Fruit fly (Drosophila melanogaster) whole organism, embryonic: Measurements from ENCODE around the gene Bcat.

Source experiments
- BtbVII ChIP-seq: fragments of 200-800 bp; sonication (Bioruptor generic); optimal IDR thresholded peaks from 3 replicates; lab custom pipeline; 2017; ENCODE audit warnings: missing biosample characterization, mild to moderate bottlenecking, missing genetic modification characterization
- CG10543 ChIP-seq: fragments of 200-800 bp; sonication (Bioruptor generic); optimal IDR thresholded peaks from 3 replicates; lab custom pipeline; 2017; ENCODE audit warnings: missing biosample characterization, mild to moderate bottlenecking, missing genetic modification characterization, moderate library complexity
- CG10654 ChIP-seq: fragments of 200-800 bp; sonication (Bioruptor generic); optimal IDR thresholded peaks from 2 replicates; lab custom pipeline; 2016; ENCODE audit warnings: missing biosample characterization, missing genetic modification characterization
- CG11504 ChIP-seq: fragments of 200-800 bp; sonication (Bioruptor generic); optimal IDR thresholded peaks from 3 replicates; lab custom pipeline; 2019; ENCODE audit warnings: missing biosample characterization, mild to moderate bottlenecking, missing genetic modification characterization, moderate library complexity
- CG11696 ChIP-seq: fragments of 200-800 bp; sonication (Bioruptor generic); IDR thresholded peaks from 2 replicates; pipeline ENCODE4 v1.3.6; 2022; ENCODE audit warnings: missing biosample characterization, missing genetic modification characterization
- CG13123 ChIP-seq: fragments of 200-800 bp; sonication (Bioruptor generic); optimal IDR thresholded peaks from 2 replicates; lab custom pipeline; 2016; ENCODE audit warnings: missing biosample characterization, missing genetic modification characterization
- CG13624 ChIP-seq: fragments of 200-800 bp; sonication (Bioruptor generic); optimal IDR thresholded peaks from 2 replicates; lab custom pipeline; 2016; ENCODE audit warnings: missing biosample characterization, missing genetic modification characterization
- CG14860 ChIP-seq: fragments of 200-800 bp; sonication (Bioruptor generic); IDR thresholded peaks from 3 replicates; pipeline ENCODE4 v1.3.6; 2022; ENCODE audit warnings: missing biosample characterization, missing genetic modification characterization; ENCODE audit not compliant: partially characterized antibody
- CG15479 ChIP-seq: fragments of 200-800 bp; sonication (Bioruptor generic); optimal IDR thresholded peaks from 3 replicates; lab custom pipeline; 2019; ENCODE audit warnings: missing biosample characterization, mild to moderate bottlenecking, missing genetic modification characterization, moderate library complexity
- CG17829 ChIP-seq: fragments of 200-800 bp; optimal IDR thresholded peaks from 2 replicates; lab custom pipeline; 2019; ENCODE audit warnings: missing biosample characterization, mild to moderate bottlenecking, missing genetic modification characterization, moderate library complexity
- CG30020 ChIP-seq: fragments of 200-800 bp; optimal IDR thresholded peaks from 2 replicates; lab custom pipeline; 2019; ENCODE audit warnings: missing biosample characterization, mild to moderate bottlenecking, missing genetic modification characterization, moderate library complexity
- CG34376 ChIP-seq: fragments of 200-800 bp; sonication (Bioruptor generic); optimal IDR thresholded peaks from 2 replicates; lab custom pipeline; 2018; ENCODE audit warnings: missing biosample characterization, mild to moderate bottlenecking, missing genetic modification characterization
- CG3838 ChIP-seq: fragments of 200-800 bp; sonication (Bioruptor generic); optimal IDR thresholded peaks from 3 replicates; lab custom pipeline; 2016; ENCODE audit warnings: missing biosample characterization, missing genetic modification characterization
- CG43689 ChIP-seq: fragments of 200-800 bp; sonication (Bioruptor generic); IDR thresholded peaks from 2 replicates; pipeline ENCODE4 v1.3.6; 2022; ENCODE audit warnings: missing biosample characterization, missing genetic modification characterization
- CG6765 ChIP-seq: fragments of 200-800 bp; sonication (Bioruptor generic); optimal IDR thresholded peaks from 3 replicates; lab custom pipeline; 2017; ENCODE audit warnings: missing biosample characterization, mild to moderate bottlenecking, missing genetic modification characterization
- CG7357 ChIP-seq: fragments of 200-800 bp; sonication (Bioruptor generic); IDR thresholded peaks from 3 replicates; pipeline ENCODE4 v1.3.6; 2022; ENCODE audit warnings: missing biosample characterization, missing genetic modification characterization
- CG8388 ChIP-seq: fragments of 200-800 bp; sonication (Bioruptor generic); optimal IDR thresholded peaks from 2 replicates; lab custom pipeline; 2019; ENCODE audit warnings: missing biosample characterization, mild to moderate bottlenecking, missing genetic modification characterization, moderate library complexity
- CG8765 ChIP-seq: fragments of 200-800 bp; sonication (Bioruptor generic); IDR thresholded peaks from 2 replicates; pipeline ENCODE4 v1.3.6; 2022; ENCODE audit warnings: missing biosample characterization, missing genetic modification characterization
- CHES-1-like ChIP-seq: fragments of 200-800 bp; sonication (Bioruptor generic); optimal IDR thresholded peaks from 2 replicates; lab custom pipeline; 2016; ENCODE audit warnings: missing biosample characterization, missing genetic modification characterization
- CTCF ChIP-seq: fragments of 200-800 bp; sonication (Bioruptor generic); optimal IDR thresholded peaks from 2 replicates; lab custom pipeline; 2017; ENCODE audit warnings: missing biosample characterization, mild to moderate bottlenecking, missing genetic modification characterization, moderate library complexity
- Camta ChIP-seq: fragments of 200-800 bp; sonication (Bioruptor generic); optimal IDR thresholded peaks from 2 replicates; lab custom pipeline; 2016; ENCODE audit warnings: missing biosample characterization, missing genetic modification characterization
- D19B ChIP-seq: fragments of 200-800 bp; sonication (Bioruptor generic); optimal IDR thresholded peaks from 2 replicates; lab custom pipeline; 2017; ENCODE audit warnings: missing biosample characterization, mild to moderate bottlenecking, missing genetic modification characterization
- Gsc ChIP-seq: fragments of 200-800 bp; sonication (Bioruptor generic); IDR thresholded peaks from 2 replicates; pipeline ENCODE4 v1.3.6; 2022; ENCODE audit warnings: missing biosample characterization, missing genetic modification characterization
- H15 ChIP-seq: fragments of 200-800 bp; sonication (Bioruptor generic); IDR thresholded peaks from 3 replicates; pipeline ENCODE4 v1.3.6; 2022; ENCODE audit warnings: missing biosample characterization, missing genetic modification characterization
- HmgZ ChIP-seq: fragments of 200-800 bp; sonication (Bioruptor generic); optimal IDR thresholded peaks from 2 replicates; lab custom pipeline; 2018; ENCODE audit warnings: missing biosample characterization, mild to moderate bottlenecking, missing genetic modification characterization
- Hr51 ChIP-seq, 2 experiments: fragments of 200-800 bp; sonication (Bioruptor generic); optimal IDR thresholded peaks; 2 replicates in 1 of 2; 3 replicates in 1 of 2; lab custom pipeline; 2016 to 2018; ENCODE audit warnings: missing biosample characterization in 2 of 2, missing genetic modification characterization in 2 of 2, mild to moderate bottlenecking in 1 of 2, moderate library complexity in 1 of 2
- Meics ChIP-seq: fragments of 200-800 bp; sonication (Bioruptor generic); optimal IDR thresholded peaks from 2 replicates; lab custom pipeline; 2017; ENCODE audit warnings: missing biosample characterization, mild to moderate bottlenecking, missing genetic modification characterization
- NK7.1 ChIP-seq: fragments of 200-800 bp; sonication (Bioruptor generic); optimal IDR thresholded peaks from 3 replicates; lab custom pipeline; 2016; ENCODE audit warnings: missing biosample characterization, missing genetic modification characterization
- ac ChIP-seq: fragments of 200-800 bp; sonication (Bioruptor generic); optimal IDR thresholded peaks from 3 replicates; lab custom pipeline; 2017; ENCODE audit warnings: missing biosample characterization, mild to moderate bottlenecking, missing genetic modification characterization
- br ChIP-seq: fragments of >200 bp; optimal IDR thresholded peaks from 2 replicates; lab custom pipeline; 2017
- cad ChIP-seq: fragments of >200 bp; optimal IDR thresholded peaks from 2 replicates; lab custom pipeline; 2017; ENCODE audit warnings: missing biosample characterization, missing genetic modification characterization
- cas ChIP-seq: fragments of 200-800 bp; sonication (Bioruptor generic); IDR thresholded peaks from 2 replicates; pipeline ENCODE4 v1.3.6; 2022; ENCODE audit warnings: missing biosample characterization, missing genetic modification characterization
- ci ChIP-seq: fragments of 200-800 bp; sonication (Bioruptor generic); IDR thresholded peaks from 3 replicates; pipeline ENCODE4 v1.3.6; 2022; ENCODE audit warnings: missing biosample characterization, missing genetic modification characterization
- croc ChIP-seq: fragments of 200-800 bp; sonication (Bioruptor generic); conservative IDR thresholded peaks from 3 replicates; pipeline ENCODE4 v1.3.6; 2022; ENCODE audit warnings: missing biosample characterization, missing genetic modification characterization
- dpn ChIP-seq, 2 experiments: fragments of 200-800 bp; sonication (Bioruptor generic); optimal IDR thresholded peaks; 3 replicates each; lab custom pipeline; 2016; ENCODE audit warnings: missing biosample characterization in 2 of 2, missing genetic modification characterization in 2 of 2
- gsb ChIP-seq: fragments of 200-800 bp; sonication (Bioruptor generic); IDR thresholded peaks from 2 replicates; pipeline ENCODE4 v1.3.6; 2022; ENCODE audit warnings: missing biosample characterization, missing genetic modification characterization
- ham ChIP-seq: fragments of 200-800 bp; sonication (Bioruptor generic); IDR thresholded peaks from 2 replicates; pipeline ENCODE4 v1.3.6; 2022; ENCODE audit warnings: missing biosample characterization, missing genetic modification characterization
- her ChIP-seq: fragments of 200-800 bp; sonication (Bioruptor generic); optimal IDR thresholded peaks from 2 replicates; lab custom pipeline; 2016; ENCODE audit warnings: missing biosample characterization, missing genetic modification characterization
- knrl ChIP-seq: fragments of 200-800 bp; sonication (Bioruptor generic); IDR thresholded peaks from 3 replicates; pipeline ENCODE4 v1.3.6; 2022; ENCODE audit warnings: missing biosample characterization, missing genetic modification characterization; ENCODE audit not compliant: partially characterized antibody
- mam ChIP-seq: fragments of 200-800 bp; sonication (Bioruptor generic); optimal IDR thresholded peaks from 3 replicates; lab custom pipeline; 2016; ENCODE audit warnings: missing biosample characterization, missing genetic modification characterization
- nerfin-1 ChIP-seq: fragments of 200-800 bp; sonication (Bioruptor generic); optimal IDR thresholded peaks from 3 replicates; lab custom pipeline; 2019; ENCODE audit warnings: missing biosample characterization, mild to moderate bottlenecking, missing genetic modification characterization, moderate library complexity
- oc ChIP-seq: fragments of 200-800 bp; sonication (Bioruptor generic); optimal IDR thresholded peaks from 2 replicates; lab custom pipeline; 2018; ENCODE audit warnings: missing biosample characterization, mild to moderate bottlenecking, missing genetic modification characterization, moderate library complexity
- pho ChIP-seq: fragments of 200-800 bp; sonication (Bioruptor generic); optimal IDR thresholded peaks from 2 replicates; lab custom pipeline; 2016; ENCODE audit warnings: missing biosample characterization, missing genetic modification characterization
- pzg ChIP-seq: fragments of 200-800 bp; sonication (Bioruptor generic); optimal IDR thresholded peaks from 3 replicates; lab custom pipeline; 2018; ENCODE audit warnings: missing biosample characterization, mild to moderate bottlenecking, missing genetic modification characterization, moderate library complexity
- ro ChIP-seq: fragments of 200-800 bp; sonication (Bioruptor generic); IDR thresholded peaks from 2 replicates; pipeline ENCODE4 v1.3.6; 2022; ENCODE audit warnings: missing biosample characterization, missing genetic modification characterization
- sisA ChIP-seq: fragments of 200-800 bp; sonication (Bioruptor generic); IDR thresholded peaks from 2 replicates; pipeline ENCODE4 v1.3.6; 2022; ENCODE audit warnings: missing biosample characterization, missing genetic modification characterization
- sqz ChIP-seq: fragments of 200-800 bp; sonication (Bioruptor generic); optimal IDR thresholded peaks from 3 replicates; lab custom pipeline; 2018; ENCODE audit warnings: missing biosample characterization, mild to moderate bottlenecking, missing genetic modification characterization
- sug ChIP-seq: fragments of 200-800 bp; optimal IDR thresholded peaks from 2 replicates; lab custom pipeline; 2019; ENCODE audit warnings: missing biosample characterization, mild to moderate bottlenecking, missing genetic modification characterization, moderate library complexity
- trh ChIP-seq: fragments of 200-800 bp; sonication (Bioruptor generic); optimal IDR thresholded peaks from 2 replicates; lab custom pipeline; 2016; ENCODE audit warnings: missing biosample characterization, missing genetic modification characterization
- vvl ChIP-seq: fragments of 200-800 bp; sonication (Bioruptor generic); IDR thresholded peaks from 2 replicates; pipeline ENCODE4 v1.3.6; 2022; ENCODE audit warnings: missing biosample characterization, missing genetic modification characterization
- wdn ChIP-seq: fragments of 200-800 bp; sonication (Bioruptor generic); IDR thresholded peaks from 2 replicates; pipeline ENCODE4 v1.3.6; 2022; ENCODE audit warnings: missing biosample characterization, missing genetic modification characterization

Gene Bcat

DNA sequence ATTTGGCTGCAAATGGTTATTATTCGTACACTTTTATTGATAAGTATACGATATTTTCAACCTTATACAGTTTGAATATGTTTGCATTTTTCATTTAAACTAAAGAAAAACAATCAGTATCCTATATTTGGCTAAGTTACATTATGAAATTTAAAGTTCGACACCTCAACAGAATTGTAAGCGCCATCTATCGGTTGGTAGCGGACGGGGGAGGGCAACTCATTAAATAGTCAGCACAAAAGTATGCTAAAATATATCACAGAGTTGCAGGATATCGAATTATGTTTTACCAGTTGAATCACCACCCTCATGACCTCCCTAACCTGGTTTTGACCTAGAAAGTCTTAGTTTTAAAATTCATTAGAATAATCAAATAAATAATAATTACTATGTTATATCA lies 4.5 kb downstream of the Bcat start (continued):
- TF ChIP-seq mam (GFP tag; lab: Kevin White, UChicago): no peak
- no peak for TF ChIP-seq br (lab: Kevin White, UChicago)
- TF ChIP-seq CG11504 (tag; lab: Kevin White, UChicago): peak; percentile 4
- TF ChIP-seq H15: 0 out of 3 replicates have a peak, but pooled peaks have one; percentile 24
- TF ChIP-seq sug (tag; lab: Kevin White, UChicago): peak; percentile 14
- no peak for TF ChIP-seq CG17829 (tag; lab: Kevin White, UChicago)
- peak; percentile 27; the same call in 1 of the 2 replicates for TF ChIP-seq vvl (GFP tag; lab: Robert Waterston, UW)
- TF ChIP-seq NK7.1 (GFP tag; lab: Kevin White, UChicago): peak; percentile 18
- peak; percentile 13 for TF ChIP-seq Meics
- peak; percentile 9 for TF ChIP-seq CG13624
- TF ChIP-seq CTCF (GFP tag; lab: Kevin White, UChicago): peak; percentile 91
- TF ChIP-seq sqz: no peak
- TF ChIP-seq ci: peak; percentile 42; the same call in 1 of the 3 replicates

DNA sequence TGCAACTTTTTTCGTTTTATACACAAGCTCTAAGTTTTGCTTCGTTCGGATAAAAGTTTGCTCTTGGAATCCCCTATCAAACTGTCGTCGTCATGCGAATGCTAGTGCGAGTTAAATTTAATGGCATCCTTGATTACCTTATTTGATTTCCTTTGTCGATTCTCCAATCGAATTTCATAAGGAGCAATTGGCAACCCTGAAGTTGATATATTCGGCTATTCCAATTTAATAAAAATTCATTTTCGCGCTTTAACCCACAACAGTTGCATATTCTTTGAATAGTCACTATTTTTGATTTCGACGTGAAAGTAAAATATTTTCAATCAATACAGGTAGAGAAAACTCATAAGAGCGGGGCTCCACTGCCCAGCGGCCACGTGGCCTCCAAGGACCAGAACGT lies 6.1 kb downstream of the Bcat start, which contains the start of gene CG12725:
TSS of gene CG12725 (minus strand) at position 101 of the 400 bp plus-strand sequence.
- no peak for TF ChIP-seq trh (GFP tag; lab: Kevin White, UChicago)
- no peak for TF ChIP-seq CG8388 (GFP tag; lab: Kevin White, UChicago)
- no peak for TF ChIP-seq cad (GFP tag; lab: Kevin White, UChicago)
- TF ChIP-seq CG30020 (tag; lab: Kevin White, UChicago): no peak
- TF ChIP-seq CG6765 (GFP tag; lab: Kevin White, UChicago): no peak
- no peak for TF ChIP-seq CG13123
- no peak for TF ChIP-seq oc
- TF ChIP-seq pzg (GFP tag; lab: Kevin White, UChicago): no peak
- TF ChIP-seq ro (GFP tag; lab: Robert Waterston, UW): no peak
- no peak for TF ChIP-seq wdn (GFP tag; lab: Robert Waterston, UW)
- no peak for TF ChIP-seq croc
- TF ChIP-seq CG34376 (GFP tag; lab: Kevin White, UChicago): no peak
- no peak for TF ChIP-seq CG11696 (GFP tag; lab: Robert Waterston, UW)
- no peak for TF ChIP-seq Camta (GFP tag; lab: Kevin White, UChicago)
- no peak for TF ChIP-seq BtbVII (GFP tag; lab: Kevin White, UChicago)
- TF ChIP-seq, all 482 proteins: peak for 0

DNA sequence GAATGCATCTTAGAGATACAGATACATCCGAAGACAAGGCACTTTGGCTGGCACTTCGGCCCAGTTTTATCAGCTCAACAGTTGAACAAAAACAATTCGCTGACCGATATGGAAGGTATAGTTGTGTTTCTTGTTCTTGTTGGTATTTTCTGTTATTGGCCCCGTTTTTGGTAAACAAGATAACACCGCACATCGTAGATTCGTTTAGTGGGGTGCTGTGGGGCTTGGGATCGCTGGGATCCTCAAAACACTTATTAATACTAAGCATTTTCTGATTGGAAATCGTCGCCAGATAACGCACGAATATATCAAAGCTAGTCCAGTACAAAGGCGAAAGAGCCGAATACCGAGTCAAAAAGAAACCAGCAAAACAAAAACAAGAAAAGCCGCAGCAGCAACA lies 6.9 kb downstream of the Bcat start:
- TF ChIP-seq ac (GFP tag; lab: Kevin White, UChicago): no peak
- no peak for TF ChIP-seq vvl (GFP tag; lab: Robert Waterston, UW)
- TF ChIP-seq sqz: no peak
- no peak for TF ChIP-seq CG15479 (GFP tag; lab: Kevin White, UChicago)
- no peak for TF ChIP-seq Hr51 (GFP tag; optimal IDR thresholded peaks at IDR 0.05; lab: Kevin White, UChicago)
- no peak for TF ChIP-seq CG10654 (GFP tag; lab: Kevin White, UChicago)
- no peak for TF ChIP-seq cas (GFP tag; lab: Robert Waterston, UW)
- peak; percentile 79 for TF ChIP-seq CG10543
- no peak for TF ChIP-seq CG43689
- no peak for TF ChIP-seq CG14860 (GFP tag; lab: Robert Waterston, UW)
- no peak for TF ChIP-seq pho
- no peak for TF ChIP-seq ham (GFP tag; lab: Robert Waterston, UW)
- TF ChIP-seq her (GFP tag; lab: Kevin White, UChicago): no peak
- no peak for TF ChIP-seq CHES-1-like (GFP tag; lab: Kevin White, UChicago)
- TF ChIP-seq HmgZ (tag; lab: Kevin White, UChicago): no peak
- TF ChIP-seq CG3838 (GFP tag; lab: Kevin White, UChicago): no peak
- no peak for TF ChIP-seq Gsc
- no peak for TF ChIP-seq knrl (GFP tag; lab: Robert Waterston, UW)
- TF ChIP-seq CG11504 (tag; lab: Kevin White, UChicago): no peak
- TF ChIP-seq CG8765: no peak
- no peak for TF ChIP-seq CG7357 (GFP tag; lab: Robert Waterston, UW)
- TF ChIP-seq dpn (GFP tag; optimal IDR thresholded peaks at IDR 0.05; lab: Kevin White, UChicago): no peak
- no peak for TF ChIP-seq D19B
- TF ChIP-seq sisA (GFP tag; lab: Robert Waterston, UW): no peak
- TF ChIP-seq gsb (GFP tag; lab: Robert Waterston, UW): no peak
- no peak for TF ChIP-seq nerfin-1
